Fruit fly (Drosophila melanogaster) Kc167 (cell line): ENCODE measurements around the gene Saf6.
A peak's percentile ranks its signal among the peaks of the same experiment; 100 is the strongest.

Experiments used
- Myc ChIP-seq: fragments of >200 bp; optimal IDR thresholded peaks from 2 replicates; lab custom pipeline; 2017; ENCODE audit warnings: missing external identifiers
- Sin3A ChIP-seq: fragments of >200 bp; optimal IDR thresholded peaks from 2 replicates; lab custom pipeline; 2018; ENCODE audit warnings: missing external identifiers
- h ChIP-seq: fragments of >200 bp; optimal IDR thresholded peaks from 3 replicates; lab custom pipeline; 2018; ENCODE audit warnings: missing external identifiers
- insv ChIP-seq: fragments of >200 bp; optimal IDR thresholded peaks from 3 replicates; lab custom pipeline; 2018; ENCODE audit warnings: missing external identifiers
- psq ChIP-seq: fragments of >200 bp; optimal IDR thresholded peaks from 2 replicates; lab custom pipeline; 2017; ENCODE audit warnings: missing external identifiers
- ttk ChIP-seq: sonication (Bioruptor generic); optimal IDR thresholded peaks from 2 replicates; lab custom pipeline; 2017; ENCODE audit warnings: missing external identifiers

Saf6 gene

DNA sequence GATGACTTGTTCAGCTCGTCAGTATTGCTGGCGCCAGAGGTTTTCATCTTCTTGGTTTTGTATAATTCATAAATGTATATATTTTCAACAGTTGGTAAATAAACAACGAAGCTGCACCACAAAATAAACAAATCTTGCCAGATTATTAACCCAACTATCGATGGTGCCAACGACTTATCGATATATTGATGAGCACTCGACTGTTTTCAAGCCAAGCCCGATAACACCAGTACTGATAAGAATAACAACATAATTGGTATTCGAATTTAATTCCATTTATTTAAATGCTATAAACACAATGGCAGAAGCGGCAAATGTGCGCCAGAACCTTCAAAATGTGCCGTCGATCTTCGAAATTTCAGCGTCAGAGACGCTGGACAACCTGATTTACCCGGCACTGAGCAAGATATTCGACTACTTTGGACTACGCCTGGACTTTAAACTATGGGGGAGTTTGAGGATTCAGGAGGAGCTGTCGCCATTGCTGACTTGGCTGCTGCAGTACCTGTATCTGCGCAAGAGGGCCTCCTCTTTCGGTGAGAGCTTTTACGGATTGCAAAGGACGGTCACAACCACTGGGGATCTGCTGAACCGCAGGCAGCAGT is at the start of gene Saf6, which contains the start of gene Pex12:
TSS of gene Saf6 (minus strand) at position 166 of the 605 bp plus-strand sequence.
TSS of gene Pex12 (plus strand) at position 209 of the 605 bp plus-strand sequence.
- no peak for TF ChIP-seq insv (lab: Kevin White, UChicago)
- TF ChIP-seq psq (lab: Kevin White, UChicago): no peak
- no peak for TF ChIP-seq h (lab: Kevin White, UChicago)
- no peak for TF ChIP-seq Myc (lab: Kevin White, UChicago)
- no peak for TF ChIP-seq Sin3A (lab: Kevin White, UChicago)
- no peak for TF ChIP-seq ttk (lab: Kevin White, UChicago)

DNA sequence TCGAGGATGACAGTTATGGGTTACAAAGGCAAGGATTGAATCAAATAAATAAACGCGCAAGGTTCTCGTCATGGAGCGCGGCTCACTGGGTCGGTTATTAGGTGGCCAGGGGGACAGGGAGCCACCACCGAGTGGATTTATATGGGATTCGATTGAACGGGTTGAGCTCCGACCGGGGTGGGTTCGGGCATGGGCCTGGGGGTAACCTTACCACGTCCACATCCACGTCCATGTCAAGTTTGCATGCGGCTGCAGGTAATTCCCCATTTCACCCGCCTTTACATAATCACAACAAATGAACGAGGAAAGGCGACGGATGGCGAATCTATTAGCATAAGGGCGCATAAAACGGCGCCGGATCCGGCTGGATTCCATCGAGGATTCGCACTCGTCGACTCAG is 44.1 kb upstream of the Saf6 start, which contains the start of gene CG13950:
TSS of gene CG13950 (plus strand) at position 301 of the 400 bp plus-strand sequence.
- TF ChIP-seq Myc (lab: Kevin White, UChicago) (no peak), h (lab: Kevin White, UChicago) (no peak), psq (lab: Kevin White, UChicago) (no peak), insv (lab: Kevin White, UChicago) (no peak)

DNA sequence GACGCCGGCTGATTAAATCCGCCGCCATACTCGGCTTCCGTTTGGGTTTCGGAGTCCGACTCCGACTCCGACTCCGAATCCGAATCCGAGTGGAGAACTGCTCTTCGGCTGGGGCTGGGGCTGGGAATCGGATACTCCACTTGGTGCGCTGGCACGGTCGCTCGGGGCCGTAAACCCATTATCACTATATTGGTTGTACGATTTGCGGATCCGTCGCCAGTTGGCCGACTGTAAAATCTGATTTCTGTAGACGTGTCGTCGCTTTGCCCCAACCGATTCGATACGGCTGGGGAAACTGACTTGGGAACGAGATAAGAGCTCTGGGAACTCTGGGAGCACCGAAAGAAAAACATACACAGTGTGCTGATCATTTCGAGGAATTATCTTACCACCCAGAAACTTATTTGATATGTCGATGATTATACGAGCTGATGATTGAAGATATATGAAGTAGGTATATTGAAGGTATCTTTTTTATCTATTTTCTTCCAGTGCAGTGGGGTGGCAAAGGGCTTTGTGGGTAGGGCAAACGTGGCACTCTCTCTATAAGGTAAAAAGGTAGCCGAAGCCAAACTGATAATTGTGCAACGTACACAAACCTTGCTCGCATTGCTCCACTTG is 42.3 kb upstream of the Saf6 start:
- TF ChIP-seq h (lab: Kevin White, UChicago) (no peak), psq (lab: Kevin White, UChicago) (no peak), ttk (lab: Kevin White, UChicago) (no peak), Myc (lab: Kevin White, UChicago) (no peak), insv (lab: Kevin White, UChicago) (no peak), Sin3A (lab: Kevin White, UChicago) (no peak)

DNA sequence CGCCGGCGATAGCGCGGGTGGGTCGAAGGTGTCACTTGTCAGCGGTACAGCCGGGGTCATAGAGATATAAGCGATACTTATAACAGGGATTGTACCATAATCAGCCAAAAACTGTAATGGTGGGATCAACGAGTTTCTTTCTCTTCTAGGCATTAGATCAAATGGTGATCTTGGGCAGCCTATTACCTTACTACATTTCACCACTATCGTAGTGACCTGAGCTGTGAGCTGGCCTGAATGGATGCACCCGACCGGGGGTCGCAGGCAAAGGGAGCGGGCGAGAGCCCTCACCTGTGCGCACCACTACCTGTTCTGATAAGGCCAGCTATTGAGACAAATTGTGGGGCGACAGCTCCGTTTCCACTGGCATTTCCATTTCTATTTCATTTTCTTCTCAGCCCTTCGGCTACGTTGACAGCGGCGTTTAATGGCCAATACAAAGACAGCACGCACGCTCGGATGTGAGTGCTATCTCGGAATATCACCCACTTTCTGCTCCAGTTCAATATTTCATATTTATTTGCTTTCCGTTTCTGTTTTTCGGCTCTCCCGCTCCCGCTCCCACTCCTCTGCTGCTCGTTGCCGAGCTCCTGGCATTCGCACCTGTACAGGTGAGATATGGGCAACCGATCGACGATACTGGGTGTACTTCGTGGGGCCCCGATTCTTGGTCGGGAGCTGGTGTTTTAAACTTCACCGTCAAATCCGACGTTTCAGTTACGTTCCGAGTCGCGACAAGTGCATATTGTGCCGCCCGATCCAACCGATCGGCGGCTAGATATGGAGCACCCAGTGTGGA is 41.1 kb upstream of the Saf6 start:
- TF ChIP-seq Myc (lab: Kevin White, UChicago) (no peak), ttk (lab: Kevin White, UChicago) (no peak), Sin3A (lab: Kevin White, UChicago) (no peak), h (lab: Kevin White, UChicago) (no peak), psq (lab: Kevin White, UChicago) (no peak), insv (lab: Kevin White, UChicago) (no peak)

DNA sequence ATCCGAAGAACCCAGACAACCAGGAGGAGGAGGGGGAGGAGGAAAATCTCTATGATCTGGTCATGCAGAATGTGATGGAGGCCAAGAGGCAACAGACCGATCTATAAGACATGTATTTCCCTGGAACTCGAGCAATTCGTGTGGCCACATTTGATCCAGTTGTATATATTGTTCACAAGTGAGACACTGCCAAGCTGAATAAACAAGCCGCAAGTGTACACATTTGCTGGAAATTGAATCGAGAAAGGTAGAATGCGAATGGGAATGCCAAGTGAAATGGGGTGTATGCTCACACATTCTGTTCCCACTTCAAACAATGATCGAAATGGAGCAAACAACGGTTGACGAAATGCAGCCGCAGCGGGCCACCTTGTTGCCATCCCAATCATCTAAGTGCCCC is 40.3 kb upstream of the Saf6 start:
- no peak for TF ChIP-seq Myc (lab: Kevin White, UChicago)
- no peak for TF ChIP-seq h (lab: Kevin White, UChicago)
- no peak for TF ChIP-seq ttk (lab: Kevin White, UChicago)
- TF ChIP-seq psq (lab: Kevin White, UChicago): no peak
- TF ChIP-seq insv (lab: Kevin White, UChicago): no peak
- TF ChIP-seq Sin3A (lab: Kevin White, UChicago): no peak

DNA sequence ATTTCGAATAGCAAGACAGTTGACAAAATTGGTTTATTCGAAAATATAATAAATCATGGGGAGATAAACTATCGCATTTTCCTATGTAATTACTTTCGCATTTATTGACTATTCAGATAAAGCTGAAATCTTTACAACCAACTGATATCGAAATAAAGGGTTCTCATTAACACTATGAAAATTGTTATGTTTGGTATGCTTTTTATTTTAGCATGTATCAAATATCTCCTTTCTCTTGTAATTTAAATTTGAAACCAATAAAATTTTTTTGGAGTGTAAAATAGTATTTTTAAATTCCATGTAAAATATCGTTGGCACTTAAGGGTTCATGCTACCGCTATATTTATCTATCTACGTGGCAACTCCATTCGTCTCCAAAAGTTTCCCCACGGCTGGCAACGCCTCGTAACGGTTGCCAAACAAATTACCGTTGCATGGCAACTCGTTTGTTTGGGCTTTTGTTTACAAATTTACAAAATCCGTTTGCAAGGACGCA is 39.4 kb upstream of the Saf6 start, which contains the start of gene CG13949:
TSS of gene CG13949 (plus strand) at position 286 of the 496 bp plus-strand sequence.
- no peak for TF ChIP-seq psq (lab: Kevin White, UChicago)
- no peak for TF ChIP-seq Myc (lab: Kevin White, UChicago)
- no peak for TF ChIP-seq ttk (lab: Kevin White, UChicago)
- TF ChIP-seq insv (lab: Kevin White, UChicago): no peak
- no peak for TF ChIP-seq Sin3A (lab: Kevin White, UChicago)
- TF ChIP-seq h (lab: Kevin White, UChicago): no peak

DNA sequence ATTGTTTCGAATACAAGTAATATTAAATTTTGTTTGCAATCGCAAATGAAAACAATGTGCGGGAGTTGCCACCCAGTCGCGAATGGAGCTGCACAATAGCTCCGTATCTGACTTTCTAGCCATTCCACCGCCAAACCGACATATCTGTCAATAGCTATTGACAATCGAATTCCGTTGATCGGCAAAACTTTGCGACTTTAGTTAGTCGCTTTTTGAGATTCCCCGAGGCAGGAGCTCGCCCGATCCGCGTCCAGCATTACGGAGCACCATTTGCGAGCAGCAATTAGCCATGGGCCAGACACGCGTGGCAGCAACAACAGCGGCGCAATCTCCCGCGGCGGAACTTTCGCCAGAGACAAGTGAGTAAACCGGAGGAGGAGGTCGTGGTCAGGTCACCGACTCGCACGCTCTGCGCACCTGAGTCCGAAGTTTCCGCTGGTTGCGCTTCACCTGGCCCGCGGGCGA is 36.9 kb upstream of the Saf6 start, which contains the start of the genes CG4291 and kraken:
TSS of gene CG4291 (minus strand) at position 84 of the 465 bp plus-strand sequence.
TSS of gene kraken (plus strand) at position 122 of the 465 bp plus-strand sequence.
- TF ChIP-seq Myc (lab: Kevin White, UChicago) (no peak), psq (lab: Kevin White, UChicago) (no peak), Sin3A (lab: Kevin White, UChicago) (no peak), insv (lab: Kevin White, UChicago) (peak; percentile 3), h (lab: Kevin White, UChicago) (peak; percentile 56), ttk (lab: Kevin White, UChicago) (no peak)

DNA sequence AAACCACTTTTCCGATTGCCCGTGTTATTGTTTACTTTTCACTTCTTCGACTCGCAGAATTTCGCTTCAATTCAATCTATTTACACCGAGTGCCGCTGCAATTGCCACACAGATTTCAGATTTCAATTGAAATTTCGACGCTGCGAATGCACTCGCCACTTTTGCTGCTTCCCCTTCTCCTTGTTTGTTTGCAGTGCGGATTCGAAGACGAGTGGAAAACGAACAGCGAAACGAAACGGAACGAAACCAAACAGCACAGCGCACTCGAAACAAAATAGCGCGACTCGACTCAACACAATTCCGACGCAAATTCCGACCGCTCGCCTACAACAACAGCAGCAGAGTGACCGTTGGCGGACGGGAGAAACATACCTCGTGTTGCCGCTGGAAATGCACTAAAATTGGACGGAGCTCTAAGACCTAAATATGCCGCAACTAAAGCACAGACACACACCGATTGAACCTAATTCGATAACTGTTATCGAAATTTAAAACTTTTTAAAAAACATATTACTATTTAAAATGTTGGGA is 35.0 kb upstream of the Saf6 start, which contains the start of gene drongo:
TSS of gene drongo (minus strand) at position 345 of the 531 bp plus-strand sequence.
- no peak for TF ChIP-seq insv (lab: Kevin White, UChicago)

DNA sequence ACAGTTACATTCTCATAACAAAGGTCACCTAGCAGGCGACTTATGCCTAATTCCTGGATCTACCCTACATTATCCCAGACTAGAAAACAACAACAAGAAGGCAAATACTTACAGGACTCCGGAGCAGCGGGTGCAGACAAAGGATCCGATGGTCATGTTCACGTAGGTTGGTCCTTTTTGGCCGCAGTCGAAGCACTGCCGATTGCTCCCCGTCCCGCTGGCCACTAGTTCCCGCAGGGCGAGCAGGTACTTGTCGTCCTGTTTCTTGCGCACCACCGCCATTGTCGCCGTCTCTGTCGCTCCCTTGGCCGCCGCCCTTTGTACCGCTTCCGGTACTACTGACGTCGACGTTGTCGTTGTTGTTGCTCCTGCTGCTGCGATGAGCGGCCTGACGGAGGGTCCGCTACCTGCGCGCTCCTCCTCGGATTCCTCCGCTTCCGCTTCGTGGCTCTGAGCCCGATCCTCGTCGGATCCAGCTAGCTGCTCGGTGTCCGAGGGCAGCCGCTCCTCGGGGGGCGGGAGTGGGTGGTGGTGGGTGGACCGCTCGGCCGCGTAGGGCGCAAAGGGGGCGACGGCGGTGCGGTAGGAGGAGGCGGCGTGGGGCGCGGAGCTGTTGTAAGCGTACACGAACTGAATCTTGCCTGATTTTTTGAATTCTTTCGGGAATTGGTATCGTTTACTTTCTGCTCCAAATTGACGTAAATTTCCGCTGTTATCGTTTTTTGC is 34.2 kb upstream of the Saf6 start:
- TF ChIP-seq ttk (lab: Kevin White, UChicago) (peak; percentile 97), psq (lab: Kevin White, UChicago) (no peak)

DNA sequence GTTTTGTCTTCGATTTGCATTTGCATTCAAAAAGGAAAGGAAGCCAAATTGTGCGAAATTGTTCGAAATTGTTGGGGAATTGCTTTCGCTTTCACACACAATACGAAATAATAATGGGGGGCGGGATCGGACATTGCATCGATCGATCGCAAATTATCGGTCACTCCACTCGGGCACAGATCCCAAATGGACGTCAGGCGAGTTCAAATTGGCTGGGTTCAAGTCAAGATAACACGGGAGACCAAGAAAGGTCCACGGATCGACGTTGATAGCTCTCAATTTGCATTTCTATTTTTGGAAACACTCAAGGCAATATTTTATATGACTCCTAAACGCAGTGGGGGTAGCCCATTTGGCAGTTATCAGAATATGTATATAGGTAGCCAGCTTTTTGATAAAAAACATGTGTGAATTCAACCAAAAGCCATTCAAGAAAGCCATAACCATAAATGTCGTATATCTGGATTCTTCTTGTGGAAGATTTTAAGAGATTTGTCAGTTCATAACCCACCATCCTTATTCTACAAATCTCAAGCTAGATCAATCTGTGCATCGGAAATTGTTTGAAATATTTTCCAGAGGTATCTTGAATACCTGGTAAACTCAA is 33.5 kb upstream of the Saf6 start:
- no peak for TF ChIP-seq psq (lab: Kevin White, UChicago)
- no peak for TF ChIP-seq insv (lab: Kevin White, UChicago)
- TF ChIP-seq Myc (lab: Kevin White, UChicago): no peak
- no peak for TF ChIP-seq h (lab: Kevin White, UChicago)
- TF ChIP-seq ttk (lab: Kevin White, UChicago): no peak
- TF ChIP-seq Sin3A (lab: Kevin White, UChicago): no peak
